1 fruit fly cellular context compared by ENCODE assay signal in the genomic region with DNA sequence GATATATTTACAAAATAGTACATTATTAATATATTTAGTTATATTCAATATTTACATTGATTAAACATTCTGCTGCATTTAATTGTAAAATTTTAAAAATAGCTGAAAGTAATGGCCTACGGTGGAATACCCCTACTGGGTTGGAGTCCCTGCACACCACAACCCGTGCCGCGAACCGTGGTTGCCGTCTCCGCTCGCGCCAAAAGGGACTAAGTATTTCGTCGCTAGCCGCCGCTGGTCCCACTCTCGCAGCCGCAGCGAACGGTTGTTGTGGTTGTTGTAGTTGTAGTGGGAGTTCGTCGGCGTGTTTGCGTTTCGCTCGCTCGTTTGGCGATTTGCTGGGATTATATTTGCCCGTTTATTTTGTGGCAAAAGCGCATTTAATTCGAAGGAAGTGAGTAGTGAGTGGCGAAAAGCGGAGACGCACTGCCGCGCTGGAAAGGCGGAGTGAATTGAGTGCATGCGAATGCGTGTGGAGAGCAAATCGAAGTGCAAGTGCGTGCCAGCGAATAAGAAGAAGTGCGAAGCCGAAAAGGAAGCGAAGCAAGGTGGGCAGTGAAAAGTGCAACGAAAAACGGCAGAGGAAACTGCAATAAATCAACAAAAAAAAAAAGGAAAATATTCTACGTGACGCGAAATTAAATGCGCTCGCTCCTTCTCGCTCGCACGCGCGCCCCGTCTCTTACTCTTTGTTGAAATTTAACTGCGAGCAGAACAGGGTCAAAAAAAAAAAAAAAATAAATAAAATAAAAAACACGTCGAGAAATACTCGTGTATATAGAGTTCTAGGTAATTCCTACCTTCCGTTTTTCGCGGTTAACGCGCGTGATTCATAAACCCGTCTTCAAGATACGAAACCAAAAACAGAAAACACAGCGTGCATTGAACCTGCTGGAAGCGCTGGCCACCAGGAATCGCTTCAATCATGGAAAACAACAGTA.
TF ChIP-seq lines count a peak whose summit lies in the region.

Gene cindr, plus strand, starts transcription at position 272 of the 941 bp plus-strand sequence.

TF ChIP-seq in whole organism, embryonic, 481 proteins besides CTCF, POLR2A, EP300 and RAD21 (continued from another document and continues in another):
- peak; percentile 63 for TF ChIP-seq MBD-R2 (GFP tag; IDR thresholded peaks at IDR 0.05; lab: Robert Waterston, UW)
- no peak for TF ChIP-seq pan (optimal IDR thresholded peaks at IDR 0.05; lab: Kevin White, UChicago)
- peak in 1 of 2 experiments; percentile 39 for TF ChIP-seq pan (GFP tag; optimal IDR thresholded peaks at IDR 0.05 in 1 of 2, IDR thresholded peaks at IDR 0.05 in 1 of 2)
- TF ChIP-seq CG1647 (GFP tag; optimal IDR thresholded peaks at IDR 0.05; lab: Kevin White, UChicago) = no peak
- no peak for TF ChIP-seq grn (GFP tag; optimal IDR thresholded peaks at IDR 0.05; lab: Kevin White, UChicago)
- no peak; the same call in 1 of the 2 replicates for TF ChIP-seq ttk (GFP tag; IDR thresholded peaks at IDR 0.05; lab: Robert Waterston, UW)
- TF ChIP-seq CG14050 (GFP tag; IDR thresholded peaks at IDR 0.05; lab: Robert Waterston, UW) = no peak
- TF ChIP-seq kah (GFP tag; optimal IDR thresholded peaks at IDR 0.05; lab: Kevin White, UChicago) = peak; percentile 3
- peak; percentile 80; the same call in 2 of the 4 replicates for TF ChIP-seq chinmo (GFP tag; IDR thresholded peaks at IDR 0.05; lab: Robert Waterston, UW; ENCODE audit: partially characterized antibody)
- TF ChIP-seq ftz-f1 (GFP tag; optimal IDR thresholded peaks at IDR 0.05; lab: Kevin White, UChicago) = peak; percentile 75
- peak; percentile 37 for TF ChIP-seq HLH54F (GFP tag; optimal IDR thresholded peaks at IDR 0.05; lab: Kevin White, UChicago)
- TF ChIP-seq unc-4 (GFP tag; IDR thresholded peaks at IDR 0.05; lab: Robert Waterston, UW; ENCODE audit: partially characterized antibody) = peak; percentile 45
- no peak for TF ChIP-seq CG2875 (GFP tag; optimal IDR thresholded peaks at IDR 0.05; lab: Kevin White, UChicago)
- TF ChIP-seq CG32532 (GFP tag; IDR thresholded peaks at IDR 0.05; lab: Robert Waterston, UW) = no peak; the same call in 1 of the 2 replicates
- no peak for TF ChIP-seq CG18262 (tag; optimal IDR thresholded peaks at IDR 0.05; lab: Kevin White, UChicago)
- no peak for TF ChIP-seq Bteb2 (GFP tag; optimal IDR thresholded peaks at IDR 0.05; lab: Kevin White, UChicago)
- TF ChIP-seq Hr39 (optimal IDR thresholded peaks at IDR 0.05; lab: Kevin White, UChicago) = no peak
- peak; percentile 17 for TF ChIP-seq CG3065 (GFP tag; optimal IDR thresholded peaks at IDR 0.05; lab: Kevin White, UChicago)
- TF ChIP-seq esg (GFP tag; conservative IDR thresholded peaks at IDR 0.05; lab: Robert Waterston, UW) = no peak
- peak; percentile 23 for TF ChIP-seq CG30431 (GFP tag; optimal IDR thresholded peaks at IDR 0.05; lab: Kevin White, UChicago)
- TF ChIP-seq Adf1 (GFP tag; IDR thresholded peaks at IDR 0.05; lab: Robert Waterston, UW) = peak; percentile 84
- TF ChIP-seq chif (GFP tag; optimal IDR thresholded peaks at IDR 0.05; lab: Kevin White, UChicago) = peak; percentile 36 to 42
- peak; percentile 48 for TF ChIP-seq lab (GFP tag; optimal IDR thresholded peaks at IDR 0.05; lab: Kevin White, UChicago)
- no peak for TF ChIP-seq Drgx (GFP tag; IDR thresholded peaks at IDR 0.05; lab: Robert Waterston, UW)
- TF ChIP-seq Dek (tag; optimal IDR thresholded peaks at IDR 0.05; lab: Kevin White, UChicago) = peak; percentile 72
- TF ChIP-seq Antp (GFP tag; optimal IDR thresholded peaks at IDR 0.05; lab: Kevin White, UChicago) = peak; percentile 13
- no peak for TF ChIP-seq CG17568 (GFP tag; optimal IDR thresholded peaks at IDR 0.05; lab: Kevin White, UChicago)
- TF ChIP-seq CG4404 (GFP tag; IDR thresholded peaks at IDR 0.05; lab: Robert Waterston, UW) = peak; percentile 15; the same call in 1 of the 2 replicates
- TF ChIP-seq CG8924 (tag; optimal IDR thresholded peaks at IDR 0.05; lab: Kevin White, UChicago) = peak; percentile 69
- TF ChIP-seq CG3847 (GFP tag; IDR thresholded peaks at IDR 0.05; lab: Robert Waterston, UW) = peak; percentile 84
- TF ChIP-seq amos (GFP tag; IDR thresholded peaks at IDR 0.05; lab: Robert Waterston, UW; ENCODE audit: partially characterized antibody) = peak; percentile 62
- 0 out of 2 replicates have a peak, but pooled peaks have one; percentile 43 for TF ChIP-seq ato (GFP tag; IDR thresholded peaks at IDR 0.05; lab: Robert Waterston, UW; ENCODE audit: partially characterized antibody)
- peak; percentile 35 for TF ChIP-seq CG18599 (GFP tag; optimal IDR thresholded peaks at IDR 0.05; lab: Kevin White, UChicago)
- TF ChIP-seq crp (GFP tag; optimal IDR thresholded peaks at IDR 0.05; lab: Kevin White, UChicago) = peak in 1 of 2 experiments; percentile 24
- peak; percentile 25 to 28 for TF ChIP-seq bsh (GFP tag; optimal IDR thresholded peaks at IDR 0.05; lab: Kevin White, UChicago)
- peak; percentile 62 for TF ChIP-seq CG10267 (tag; optimal IDR thresholded peaks at IDR 0.05; lab: Kevin White, UChicago)
- no peak for TF ChIP-seq GATAe (GFP tag; conservative IDR thresholded peaks at IDR 0.05; lab: Robert Waterston, UW)
- peak; percentile 77 for TF ChIP-seq nmo (GFP tag; optimal IDR thresholded peaks at IDR 0.05; lab: Kevin White, UChicago)
- no peak for TF ChIP-seq CG14860 (GFP tag; IDR thresholded peaks at IDR 0.05; lab: Robert Waterston, UW; ENCODE audit: partially characterized antibody)
- TF ChIP-seq Eip74EF (GFP tag; optimal IDR thresholded peaks at IDR 0.05; lab: Kevin White, UChicago) = no peak
- peak; percentile 17; the same call in 1 of the 2 replicates for TF ChIP-seq hbn (GFP tag; IDR thresholded peaks at IDR 0.05; lab: Robert Waterston, UW; ENCODE audit: partially characterized antibody)
- peak; percentile 74 for TF ChIP-seq CG33213 (GFP tag; optimal IDR thresholded peaks at IDR 0.05; lab: Kevin White, UChicago)
- TF ChIP-seq Spps (tag; optimal IDR thresholded peaks at IDR 0.05; lab: Kevin White, UChicago) = no peak
- no peak; the same call in 1 of the 3 replicates for TF ChIP-seq CG34422 (GFP tag; IDR thresholded peaks at IDR 0.05; lab: Robert Waterston, UW)
- peak; percentile 81 for TF ChIP-seq CG17186 (GFP tag; optimal IDR thresholded peaks at IDR 0.05; lab: Kevin White, UChicago)
- TF ChIP-seq fd64A (GFP tag; optimal IDR thresholded peaks at IDR 0.05; lab: Kevin White, UChicago) = no peak
- TF ChIP-seq Sin3A (optimal IDR thresholded peaks at IDR 0.05; lab: Kevin White, UChicago) = peak; percentile 30
- TF ChIP-seq CG31388 (GFP tag; optimal IDR thresholded peaks at IDR 0.05; lab: Kevin White, UChicago) = no peak
- TF ChIP-seq CG10366 (GFP tag; IDR thresholded peaks at IDR 0.05; lab: Robert Waterston, UW) = peak; percentile 48
- no peak for TF ChIP-seq sim (GFP tag; IDR thresholded peaks at IDR 0.05; lab: Robert Waterston, UW)
- no peak for TF ChIP-seq sc (optimal IDR thresholded peaks at IDR 0.05; lab: Kevin White, UChicago)
- TF ChIP-seq sc (GFP tag; optimal IDR thresholded peaks at IDR 0.05; lab: Kevin White, UChicago) = no peak
- no peak for TF ChIP-seq D19B (GFP tag; optimal IDR thresholded peaks at IDR 0.05; lab: Kevin White, UChicago)
- TF ChIP-seq CG10274 (GFP tag; optimal IDR thresholded peaks at IDR 0.05; lab: Kevin White, UChicago) = no peak
- TF ChIP-seq h (optimal IDR thresholded peaks at IDR 0.05; lab: Kevin White, UChicago) = no peak
- TF ChIP-seq CG9437 (GFP tag; optimal IDR thresholded peaks at IDR 0.05; lab: Kevin White, UChicago) = no peak
- TF ChIP-seq fu2 (GFP tag; optimal IDR thresholded peaks at IDR 0.05; lab: Kevin White, UChicago) = peak; percentile 41
- TF ChIP-seq CG18476 (GFP tag; optimal IDR thresholded peaks at IDR 0.05; lab: Kevin White, UChicago) = no peak
- TF ChIP-seq Xbp1 (GFP tag; optimal IDR thresholded peaks at IDR 0.05; lab: Kevin White, UChicago) = peak; percentile 48
- TF ChIP-seq usp (GFP tag; optimal IDR thresholded peaks at IDR 0.05; lab: Kevin White, UChicago) = no peak
- TF ChIP-seq sna (GFP tag; IDR thresholded peaks at IDR 0.05; lab: Robert Waterston, UW; ENCODE audit: partially characterized antibody) = no peak
- peak; percentile 65 for TF ChIP-seq CG11504 (tag; optimal IDR thresholded peaks at IDR 0.05; lab: Kevin White, UChicago)
- TF ChIP-seq CG10321 (GFP tag; IDR thresholded peaks at IDR 0.05; lab: Robert Waterston, UW) = no peak
- TF ChIP-seq tio (GFP tag; optimal IDR thresholded peaks at IDR 0.05; lab: Kevin White, UChicago) = no peak
- TF ChIP-seq chn (GFP tag; optimal IDR thresholded peaks at IDR 0.05; lab: Kevin White, UChicago) = peak; percentile 55
- TF ChIP-seq Fer2 (tag; optimal IDR thresholded peaks at IDR 0.05; lab: Kevin White, UChicago) = no peak
- peak; percentile 60 for TF ChIP-seq zfh2 (GFP tag; optimal IDR thresholded peaks at IDR 0.05; lab: Kevin White, UChicago)
- no peak for TF ChIP-seq dan (GFP tag; IDR thresholded peaks at IDR 0.05; lab: Robert Waterston, UW)
- no peak for TF ChIP-seq Ravus (GFP tag; IDR thresholded peaks at IDR 0.05; lab: Robert Waterston, UW)
- peak; percentile 61 for TF ChIP-seq BEAF-32 (GFP tag; optimal IDR thresholded peaks at IDR 0.05; lab: Kevin White, UChicago)
- TF ChIP-seq CG15514 (GFP tag; optimal IDR thresholded peaks at IDR 0.05; lab: Kevin White, UChicago) = peak; percentile 90
- peak; percentile 45 for TF ChIP-seq CG3163 (GFP tag; optimal IDR thresholded peaks at IDR 0.05; lab: Kevin White, UChicago)
- 0 out of 2 replicates have a peak, but pooled peaks have one; percentile 34 for TF ChIP-seq CG31441 (GFP tag; IDR thresholded peaks at IDR 0.05; lab: Robert Waterston, UW)
- TF ChIP-seq CG13775 (GFP tag; optimal IDR thresholded peaks at IDR 0.05; lab: Kevin White, UChicago) = peak; percentile 56
- TF ChIP-seq CG4854 (GFP tag; optimal IDR thresholded peaks at IDR 0.05; lab: Kevin White, UChicago) = peak; percentile 7
- TF ChIP-seq zen (tag; optimal IDR thresholded peaks at IDR 0.05; lab: Kevin White, UChicago) = peak; percentile 57
- peak; percentile 60 for TF ChIP-seq gem (tag; optimal IDR thresholded peaks at IDR 0.05; lab: Kevin White, UChicago)
- peak; percentile 29 to 60 for TF ChIP-seq Pdp1 (GFP tag; optimal IDR thresholded peaks at IDR 0.05; lab: Kevin White, UChicago)
- peak; percentile 10 for TF ChIP-seq CG4707 (GFP tag; optimal IDR thresholded peaks at IDR 0.05; lab: Kevin White, UChicago)
- no peak for TF ChIP-seq sens-2 (GFP tag; IDR thresholded peaks at IDR 0.05; lab: Robert Waterston, UW)
- no peak for TF ChIP-seq lov (optimal IDR thresholded peaks at IDR 0.05; lab: Kevin White, UChicago)
- no peak for TF ChIP-seq lov (GFP tag; IDR thresholded peaks at IDR 0.05; lab: Robert Waterston, UW)
- peak; percentile 44 for TF ChIP-seq gro (GFP tag; optimal IDR thresholded peaks at IDR 0.05; lab: Kevin White, UChicago)
- peak; percentile 84 for TF ChIP-seq HLHmδ (GFP tag; optimal IDR thresholded peaks at IDR 0.05; lab: Kevin White, UChicago)
- TF ChIP-seq CG6683 (GFP tag; optimal IDR thresholded peaks at IDR 0.05; lab: Kevin White, UChicago) = peak; percentile 2
- no peak for TF ChIP-seq Neu2 (GFP tag; optimal IDR thresholded peaks at IDR 0.05; lab: Kevin White, UChicago; ENCODE audit: borderline replicate concordance)
- TF ChIP-seq Tbp (GFP tag; optimal IDR thresholded peaks at IDR 0.05; lab: Kevin White, UChicago) = no peak
- TF ChIP-seq pho (GFP tag; optimal IDR thresholded peaks at IDR 0.05; lab: Kevin White, UChicago) = peak; percentile 59
- TF ChIP-seq dpn (GFP tag; optimal IDR thresholded peaks at IDR 0.05; lab: Kevin White, UChicago) = peak; percentile 41 to 51
- TF ChIP-seq CG3281 (GFP tag; optimal IDR thresholded peaks at IDR 0.05; lab: Kevin White, UChicago) = no peak
- TF ChIP-seq stwl (tag; optimal IDR thresholded peaks at IDR 0.05; lab: Kevin White, UChicago) = peak; percentile 66
- TF ChIP-seq CG12769 (tag; optimal IDR thresholded peaks at IDR 0.05; lab: Kevin White, UChicago) = peak; percentile 67
- TF ChIP-seq CG8359 (GFP tag; optimal IDR thresholded peaks at IDR 0.05; lab: Kevin White, UChicago; ENCODE audit: borderline replicate concordance) = no peak
- TF ChIP-seq pita (GFP tag; optimal IDR thresholded peaks at IDR 0.05; lab: Kevin White, UChicago) = peak; percentile 97
- TF ChIP-seq toy (GFP tag; IDR thresholded peaks at IDR 0.05; lab: Robert Waterston, UW) = no peak
- no peak for TF ChIP-seq btn (GFP tag; optimal IDR thresholded peaks at IDR 0.05; lab: Kevin White, UChicago)
- TF ChIP-seq CG1832 (GFP tag; optimal IDR thresholded peaks at IDR 0.05; lab: Kevin White, UChicago) = peak; percentile 33
- no peak for TF ChIP-seq CG3995 (GFP tag; optimal IDR thresholded peaks at IDR 0.05; lab: Kevin White, UChicago)
- TF ChIP-seq trem (tag; optimal IDR thresholded peaks at IDR 0.05; lab: Kevin White, UChicago) = peak; percentile 73
- TF ChIP-seq CG1233 (GFP tag; optimal IDR thresholded peaks at IDR 0.05; lab: Kevin White, UChicago) = no peak
- TF ChIP-seq hth (optimal IDR thresholded peaks at IDR 0.05; lab: Kevin White, UChicago) = no peak
- TF ChIP-seq CG17328 (GFP tag; IDR thresholded peaks at IDR 0.05; lab: Robert Waterston, UW) = peak; percentile 15; the same call in 1 of the 2 replicates
- TF ChIP-seq dm (GFP tag; optimal IDR thresholded peaks at IDR 0.05; lab: Kevin White, UChicago) = peak; percentile 69
- TF ChIP-seq mam (GFP tag; optimal IDR thresholded peaks at IDR 0.05; lab: Kevin White, UChicago) = peak; percentile 56
- no peak for TF ChIP-seq Asciz (GFP tag; optimal IDR thresholded peaks at IDR 0.05; lab: Kevin White, UChicago)
- no peak for TF ChIP-seq CG6175 (GFP tag; IDR thresholded peaks at IDR 0.05; lab: Robert Waterston, UW)
- no peak for TF ChIP-seq CG10959 (GFP tag; IDR thresholded peaks at IDR 0.05; lab: Robert Waterston, UW)
- TF ChIP-seq Ssrp (tag; optimal IDR thresholded peaks at IDR 0.05; lab: Kevin White, UChicago) = peak; percentile 33
- no peak for TF ChIP-seq C15 (GFP tag; IDR thresholded peaks at IDR 0.05; lab: Robert Waterston, UW)
- no peak for TF ChIP-seq Poxn (GFP tag; IDR thresholded peaks at IDR 0.05; lab: Robert Waterston, UW)
- 0 out of 2 replicates have a peak, but pooled peaks have one; percentile 12 for TF ChIP-seq gt (GFP tag; IDR thresholded peaks at IDR 0.05; lab: Robert Waterston, UW)
- no peak for TF ChIP-seq CG8765 (GFP tag; IDR thresholded peaks at IDR 0.05; lab: Robert Waterston, UW)
- peak; percentile 49 for TF ChIP-seq shn (GFP tag; optimal IDR thresholded peaks at IDR 0.05; lab: Kevin White, UChicago)
- no peak for TF ChIP-seq gcm2 (GFP tag; optimal IDR thresholded peaks at IDR 0.05; lab: Kevin White, UChicago)
- no peak for TF ChIP-seq pfk (GFP tag; optimal IDR thresholded peaks at IDR 0.05; lab: Kevin White, UChicago)
- TF ChIP-seq Mrtf (GFP tag; IDR thresholded peaks at IDR 0.05; lab: Robert Waterston, UW) = no peak
- TF ChIP-seq CG42726 (GFP tag; IDR thresholded peaks at IDR 0.05; lab: Robert Waterston, UW; ENCODE audit: partially characterized antibody) = peak; percentile 69
- TF ChIP-seq CG17361 (GFP tag; IDR thresholded peaks at IDR 0.05; lab: Robert Waterston, UW) = peak; percentile 41; the same call in 1 of the 3 replicates
- no peak for TF ChIP-seq wor (GFP tag; IDR thresholded peaks at IDR 0.05; lab: Robert Waterston, UW)
